Fruit fly (Drosophila melanogaster) whole organism, embryonic: ENCODE results near the gene CG5618.

Experiments
- Adf1 ChIP-seq: fragments of 200-800 bp; sonication (Bioruptor generic); IDR thresholded peaks from 2 replicates; pipeline ENCODE4 v1.3.6; 2022; ENCODE audit warnings: missing biosample characterization, missing genetic modification characterization
- CG1024 ChIP-seq: fragments of 200-800 bp; sonication (Bioruptor generic); IDR thresholded peaks from 2 replicates; pipeline ENCODE4 v1.3.6; 2022; ENCODE audit warnings: missing biosample characterization, missing genetic modification characterization
- CG10274 ChIP-seq: fragments of 200-800 bp; sonication (Bioruptor generic); optimal IDR thresholded peaks from 3 replicates; lab custom pipeline; 2017; ENCODE audit warnings: missing biosample characterization, mild to moderate bottlenecking, missing genetic modification characterization
- CG10543 ChIP-seq: fragments of 200-800 bp; sonication (Bioruptor generic); optimal IDR thresholded peaks from 3 replicates; lab custom pipeline; 2017; ENCODE audit warnings: missing biosample characterization, mild to moderate bottlenecking, missing genetic modification characterization, moderate library complexity
- CG11093 ChIP-seq: fragments of 200-800 bp; sonication (Bioruptor generic); IDR thresholded peaks from 3 replicates; pipeline ENCODE4 v1.3.6; 2022; ENCODE audit warnings: missing biosample characterization, missing genetic modification characterization
- CG11398 ChIP-seq: fragments of 200-800 bp; sonication (Bioruptor generic); optimal IDR thresholded peaks from 2 replicates; lab custom pipeline; 2016; ENCODE audit warnings: missing biosample characterization, missing genetic modification characterization
- CG11504 ChIP-seq: fragments of 200-800 bp; sonication (Bioruptor generic); optimal IDR thresholded peaks from 3 replicates; lab custom pipeline; 2019; ENCODE audit warnings: missing biosample characterization, mild to moderate bottlenecking, missing genetic modification characterization, moderate library complexity
- CG12104 ChIP-seq: fragments of 200-800 bp; sonication (Bioruptor generic); optimal IDR thresholded peaks from 3 replicates; lab custom pipeline; 2016; ENCODE audit warnings: missing biosample characterization, missing genetic modification characterization
- CG12391 ChIP-seq: fragments of 200-800 bp; sonication (Bioruptor generic); optimal IDR thresholded peaks from 3 replicates; lab custom pipeline; 2018; ENCODE audit warnings: missing biosample characterization, mild to moderate bottlenecking, missing genetic modification characterization, moderate library complexity
- CG12659 ChIP-seq: fragments of 200-800 bp; sonication (Bioruptor generic); optimal IDR thresholded peaks from 3 replicates; lab custom pipeline; 2017; ENCODE audit warnings: mild to moderate bottlenecking, missing biosample characterization, missing genetic modification reagents, missing genetic modification characterization
- CG14014 ChIP-seq: fragments of 200-800 bp; sonication (Bioruptor generic); IDR thresholded peaks from 2 replicates; pipeline ENCODE4 v1.3.6; 2022; ENCODE audit warnings: missing biosample characterization, missing genetic modification characterization
- CG1529 ChIP-seq: fragments of 200-800 bp; sonication (Bioruptor generic); optimal IDR thresholded peaks from 3 replicates; lab custom pipeline; 2018; ENCODE audit warnings: missing biosample characterization, missing genetic modification characterization
- CG15601 ChIP-seq: fragments of 200-800 bp; sonication (Bioruptor generic); optimal IDR thresholded peaks from 3 replicates; lab custom pipeline; 2019; ENCODE audit warnings: missing biosample characterization, mild to moderate bottlenecking, missing genetic modification characterization, moderate library complexity
- CG15696 ChIP-seq: fragments of 200-800 bp; sonication (Bioruptor generic); optimal IDR thresholded peaks from 2 replicates; lab custom pipeline; 2019; ENCODE audit warnings: missing biosample characterization, mild to moderate bottlenecking, missing genetic modification characterization, moderate library complexity
- CG17186 ChIP-seq: fragments of 200-800 bp; sonication (Bioruptor generic); optimal IDR thresholded peaks from 3 replicates; lab custom pipeline; 2017; ENCODE audit warnings: missing biosample characterization, missing genetic modification reagents, missing genetic modification characterization
- CG17612 ChIP-seq: fragments of 200-800 bp; sonication (Bioruptor generic); IDR thresholded peaks from 2 replicates; pipeline ENCODE4 v1.3.6; 2022; ENCODE audit warnings: missing biosample characterization, missing genetic modification characterization
- CG1792 ChIP-seq: fragments of 200-800 bp; sonication (Bioruptor generic); optimal IDR thresholded peaks from 2 replicates; lab custom pipeline; 2016; ENCODE audit warnings: missing biosample characterization, missing genetic modification characterization
- CG18619 ChIP-seq: fragments of 200-800 bp; sonication (Bioruptor generic); optimal IDR thresholded peaks from 3 replicates; lab custom pipeline; 2017; ENCODE audit warnings: missing biosample characterization, mild to moderate bottlenecking, missing genetic modification characterization
- CG2202 ChIP-seq: fragments of 200-800 bp; sonication (Bioruptor generic); optimal IDR thresholded peaks from 2 replicates; lab custom pipeline; 2018; ENCODE audit warnings: missing biosample characterization, mild to moderate bottlenecking, missing genetic modification characterization
- CG33213 ChIP-seq: fragments of 200-800 bp; sonication (Bioruptor generic); optimal IDR thresholded peaks from 3 replicates; lab custom pipeline; 2016; ENCODE audit warnings: missing biosample characterization, missing genetic modification characterization
- CG43689 ChIP-seq: fragments of 200-800 bp; sonication (Bioruptor generic); IDR thresholded peaks from 2 replicates; pipeline ENCODE4 v1.3.6; 2022; ENCODE audit warnings: missing biosample characterization, missing genetic modification characterization
- CG6272 ChIP-seq: fragments of 200-800 bp; sonication (Bioruptor generic); IDR thresholded peaks from 2 replicates; pipeline ENCODE4 v1.3.6; 2022; ENCODE audit warnings: missing biosample characterization, missing genetic modification characterization
- CG7556 ChIP-seq: fragments of 200-800 bp; sonication (Bioruptor generic); optimal IDR thresholded peaks from 2 replicates; lab custom pipeline; 2017; ENCODE audit warnings: missing biosample characterization, mild to moderate bottlenecking, missing genetic modification characterization
- CG8359 ChIP-seq: fragments of 200-800 bp; sonication (Bioruptor generic); optimal IDR thresholded peaks from 2 replicates; lab custom pipeline; 2017; ENCODE audit warnings: missing biosample characterization, mild to moderate bottlenecking, missing genetic modification characterization, borderline replicate concordance
- CG9609 ChIP-seq: fragments of 200-800 bp; sonication (Bioruptor generic); optimal IDR thresholded peaks from 3 replicates; lab custom pipeline; 2016; ENCODE audit warnings: missing biosample characterization, missing genetic modification characterization
- CrebB ChIP-seq: fragments of 200-800 bp; sonication (Bioruptor generic); optimal IDR thresholded peaks from 3 replicates; lab custom pipeline; 2018; ENCODE audit warnings: missing biosample characterization, mild to moderate bottlenecking, missing genetic modification characterization
- D19A ChIP-seq: fragments of 200-800 bp; optimal IDR thresholded peaks from 3 replicates; lab custom pipeline; 2019; ENCODE audit warnings: missing biosample characterization, mild to moderate bottlenecking, missing genetic modification characterization, moderate library complexity
- GATAe ChIP-seq: fragments of 200-800 bp; sonication (Bioruptor generic); conservative IDR thresholded peaks from 2 replicates; pipeline ENCODE4 v1.3.6; 2022; ENCODE audit warnings: missing biosample characterization, missing genetic modification characterization
- Kr ChIP-seq: fragments of 200-800 bp; sonication (Bioruptor generic); optimal IDR thresholded peaks from 2 replicates; lab custom pipeline; 2017; ENCODE audit warnings: missing biosample characterization, mild to moderate bottlenecking, missing genetic modification characterization
- Lhr ChIP-seq: fragments of 200-800 bp; sonication (Bioruptor generic); optimal IDR thresholded peaks from 3 replicates; lab custom pipeline; 2017; ENCODE audit warnings: mild to moderate bottlenecking, missing biosample characterization, missing genetic modification reagents, missing genetic modification characterization
- Myb ChIP-seq: fragments of 200-800 bp; sonication (Bioruptor generic); optimal IDR thresholded peaks from 2 replicates; lab custom pipeline; 2016; ENCODE audit warnings: missing biosample characterization, missing genetic modification characterization
- NfI ChIP-seq: fragments of 200-800 bp; sonication (Bioruptor generic); optimal IDR thresholded peaks from 3 replicates; lab custom pipeline; 2018; ENCODE audit warnings: missing biosample characterization, mild to moderate bottlenecking, missing genetic modification characterization, moderate library complexity
- Sry-β ChIP-seq: fragments of 200-800 bp; sonication (Bioruptor generic); optimal IDR thresholded peaks from 2 replicates; lab custom pipeline; 2018; ENCODE audit warnings: missing biosample characterization, mild to moderate bottlenecking, missing genetic modification characterization, moderate library complexity
- Vsx1 ChIP-seq: fragments of 200-800 bp; sonication (Bioruptor generic); optimal IDR thresholded peaks from 2 replicates; lab custom pipeline; 2017; ENCODE audit warnings: missing biosample characterization, mild to moderate bottlenecking, missing genetic modification characterization, missing genetic modification reagents
- Xbp1 ChIP-seq: fragments of 200-800 bp; sonication (Bioruptor generic); optimal IDR thresholded peaks from 3 replicates; lab custom pipeline; 2016; ENCODE audit warnings: missing biosample characterization, mild to moderate bottlenecking, missing genetic modification characterization
- ac ChIP-seq: fragments of 200-800 bp; sonication (Bioruptor generic); optimal IDR thresholded peaks from 3 replicates; lab custom pipeline; 2017; ENCODE audit warnings: missing biosample characterization, mild to moderate bottlenecking, missing genetic modification characterization
- aop ChIP-seq: fragments of 200-800 bp; sonication (Bioruptor generic); IDR thresholded peaks from 2 replicates; pipeline ENCODE4 v1.3.6; 2022; ENCODE audit warnings: missing biosample characterization, missing genetic modification characterization
- danr ChIP-seq: fragments of 200-800 bp; sonication (Bioruptor generic); IDR thresholded peaks from 2 replicates; pipeline ENCODE4 v1.3.6; 2022; ENCODE audit warnings: missing biosample characterization, missing genetic modification characterization
- fd64A ChIP-seq: fragments of 200-800 bp; sonication (Bioruptor generic); optimal IDR thresholded peaks from 3 replicates; lab custom pipeline; 2018; ENCODE audit warnings: missing biosample characterization, mild to moderate bottlenecking, missing genetic modification characterization
- gcm2 ChIP-seq: fragments of 200-800 bp; sonication (Bioruptor generic); optimal IDR thresholded peaks from 2 replicates; lab custom pipeline; 2016; ENCODE audit warnings: missing biosample characterization, missing genetic modification characterization
- hb ChIP-seq: fragments of 200-800 bp; sonication (Bioruptor generic); IDR thresholded peaks from 3 replicates; pipeline ENCODE4 v1.3.6; 2022; ENCODE audit warnings: missing biosample characterization, missing genetic modification characterization; ENCODE audit not compliant: partially characterized antibody
- kah ChIP-seq: fragments of 200-800 bp; sonication (Bioruptor generic); optimal IDR thresholded peaks from 2 replicates; lab custom pipeline; 2018; ENCODE audit warnings: missing biosample characterization, mild to moderate bottlenecking, missing genetic modification characterization
- klu ChIP-seq: fragments of 200-800 bp; sonication (Bioruptor generic); IDR thresholded peaks from 2 replicates; pipeline ENCODE4 v1.3.6; 2022; ENCODE audit warnings: missing biosample characterization, missing genetic modification characterization
- nerfin-2 ChIP-seq: fragments of 200-800 bp; sonication (Bioruptor generic); IDR thresholded peaks from 2 replicates; pipeline ENCODE4 v1.3.6; 2022; ENCODE audit warnings: missing biosample characterization, missing genetic modification characterization; ENCODE audit not compliant: partially characterized antibody
- odd ChIP-seq: fragments of 200-800 bp; sonication (Bioruptor generic); optimal IDR thresholded peaks from 2 replicates; lab custom pipeline; 2017; ENCODE audit warnings: missing biosample characterization, mild to moderate bottlenecking, missing genetic modification characterization
- p53 ChIP-seq: fragments of 200-800 bp; sonication (Bioruptor generic); optimal IDR thresholded peaks from 2 replicates; lab custom pipeline; 2016; ENCODE audit warnings: missing biosample characterization, missing genetic modification characterization
- salm ChIP-seq: fragments of 200-800 bp; sonication (Bioruptor generic); optimal IDR thresholded peaks from 2 replicates; lab custom pipeline; 2018; ENCODE audit warnings: missing biosample characterization, mild to moderate bottlenecking, missing genetic modification characterization
- sc ChIP-seq, 3 experiments: fragments of >200 bp in 2 of 3; fragments of 200-800 bp in 1 of 3; sonication (Bioruptor generic) in 1 of 3; optimal IDR thresholded peaks; 2 replicates in 2 of 3; 3 replicates in 1 of 3; lab custom pipeline; 2017; ENCODE audit warnings: mild to moderate bottlenecking in 1 of 3, missing biosample characterization in 1 of 3, missing genetic modification characterization in 1 of 3, missing genetic modification reagents in 1 of 3
- sisA ChIP-seq: fragments of 200-800 bp; sonication (Bioruptor generic); IDR thresholded peaks from 2 replicates; pipeline ENCODE4 v1.3.6; 2022; ENCODE audit warnings: missing biosample characterization, missing genetic modification characterization
- slou ChIP-seq: fragments of 200-800 bp; sonication (Bioruptor generic); optimal IDR thresholded peaks from 3 replicates; lab custom pipeline; 2016; ENCODE audit warnings: missing biosample characterization, missing genetic modification characterization
- sqz ChIP-seq: fragments of 200-800 bp; sonication (Bioruptor generic); optimal IDR thresholded peaks from 3 replicates; lab custom pipeline; 2018; ENCODE audit warnings: missing biosample characterization, mild to moderate bottlenecking, missing genetic modification characterization

The CG5618 gene

DNA sequence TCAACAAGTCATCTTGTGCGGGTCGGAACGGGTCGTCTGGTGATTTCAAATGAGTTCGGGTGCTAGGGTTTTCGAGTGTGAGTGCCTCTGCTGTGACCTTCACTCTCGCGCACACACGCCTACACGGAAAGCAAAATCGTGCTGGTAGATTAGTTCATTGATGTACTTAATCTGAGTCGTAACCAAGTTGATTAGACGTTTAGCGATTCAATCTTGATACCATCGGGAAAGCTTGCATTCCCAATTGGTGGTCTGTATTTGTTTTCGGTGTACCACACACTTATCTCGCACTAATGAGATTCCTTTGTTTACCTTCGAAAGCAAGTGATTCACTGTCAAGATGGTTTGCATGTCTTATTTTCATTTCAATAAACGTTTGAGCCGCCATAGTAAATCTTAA, 35.7 kb downstream of the CG5618 start (continued):
- TF ChIP-seq kah (GFP tag; lab: Kevin White, UChicago) = no peak
- TF ChIP-seq sc (optimal IDR thresholded peaks at IDR 0.05; lab: Kevin White, UChicago) = no peak
- TF ChIP-seq sc (GFP tag; optimal IDR thresholded peaks at IDR 0.05; lab: Kevin White, UChicago) = no peak
- TF ChIP-seq ac (GFP tag; lab: Kevin White, UChicago) = no peak
- TF ChIP-seq CG15601 (tag; lab: Kevin White, UChicago) = no peak
- TF ChIP-seq CG10543 (GFP tag; lab: Kevin White, UChicago) = no peak
- TF ChIP-seq Adf1 (GFP tag; lab: Robert Waterston, UW) = no peak
- no peak for TF ChIP-seq CG11398 (GFP tag; lab: Kevin White, UChicago)
- peak; percentile 58 for TF ChIP-seq GATAe (GFP tag; lab: Robert Waterston, UW)
- no peak for TF ChIP-seq CG17612 (GFP tag; lab: Robert Waterston, UW)
- no peak for TF ChIP-seq odd (GFP tag; lab: Kevin White, UChicago)
- TF ChIP-seq Myb = peak; percentile 13
- TF ChIP-seq aop = no peak
- peak; percentile 25 for TF ChIP-seq CrebB
- no peak for TF ChIP-seq nerfin-2
- no peak for TF ChIP-seq sqz (GFP tag; lab: Kevin White, UChicago)
- no peak for TF ChIP-seq danr (GFP tag; lab: Robert Waterston, UW)
- peak; percentile 44 for TF ChIP-seq NfI (GFP tag; lab: Kevin White, UChicago)
- peak; percentile 3; the same call in 1 of the 2 replicates for TF ChIP-seq CG1024
- TF ChIP-seq Xbp1 (GFP tag; lab: Kevin White, UChicago) = peak; percentile 35
- 0 out of 2 replicates have a peak, but pooled peaks have one; percentile 19 for TF ChIP-seq sisA (GFP tag; lab: Robert Waterston, UW)
- no peak; the same call in 1 of the 2 replicates for TF ChIP-seq CG14014 (GFP tag; lab: Robert Waterston, UW)
- TF ChIP-seq salm = no peak
- TF ChIP-seq CG7556 (GFP tag; lab: Kevin White, UChicago) = peak; percentile 4
- peak; percentile 24; the same call in 1 of the 2 replicates for TF ChIP-seq CG43689 (GFP tag; lab: Robert Waterston, UW)
- TF ChIP-seq CG6272 (GFP tag; lab: Robert Waterston, UW) = no peak
- no peak for TF ChIP-seq Sry-β (GFP tag; lab: Kevin White, UChicago)
- no peak for TF ChIP-seq p53 (GFP tag; lab: Kevin White, UChicago)
- TF ChIP-seq hb (GFP tag; lab: Robert Waterston, UW) = no peak
- TF ChIP-seq CG12659 (GFP tag; lab: Kevin White, UChicago) = peak; percentile 22
- TF ChIP-seq D19A (tag; lab: Kevin White, UChicago) = no peak
- TF ChIP-seq CG12104 = no peak
- no peak for TF ChIP-seq slou (GFP tag; lab: Kevin White, UChicago)
- TF ChIP-seq CG17186 = no peak
- no peak for TF ChIP-seq Lhr (GFP tag; lab: Kevin White, UChicago)
- TF ChIP-seq gcm2 (GFP tag; lab: Kevin White, UChicago) = no peak
- TF ChIP-seq CG1529 (GFP tag; lab: Kevin White, UChicago) = no peak
- no peak for TF ChIP-seq CG8359 (GFP tag; lab: Kevin White, UChicago)
- no peak for TF ChIP-seq CG11093 (GFP tag; lab: Robert Waterston, UW)
- TF ChIP-seq CG33213 = no peak
- peak; percentile 20 for TF ChIP-seq CG12391 (tag; lab: Kevin White, UChicago)
- TF ChIP-seq klu = no peak
- TF ChIP-seq CG2202 (tag; lab: Kevin White, UChicago) = no peak
- TF ChIP-seq fd64A (GFP tag; lab: Kevin White, UChicago) = no peak
- no peak for TF ChIP-seq CG1792 (GFP tag; lab: Kevin White, UChicago)
- no peak for TF ChIP-seq CG10274 (GFP tag; lab: Kevin White, UChicago)
- peak; percentile 36 for TF ChIP-seq CG9609 (GFP tag; lab: Kevin White, UChicago)
- TF ChIP-seq CG11504 (tag; lab: Kevin White, UChicago) = peak; percentile 43
- TF ChIP-seq Vsx1 = no peak
- TF ChIP-seq CG15696 (tag; lab: Kevin White, UChicago) = no peak
- no peak for TF ChIP-seq Kr
- no peak for TF ChIP-seq CG18619 (GFP tag; lab: Kevin White, UChicago)
